Fruit fly (Drosophila melanogaster) whole organism, prepupa: ENCODE results near the gene Bfc.

Experiments used
- CG10631 ChIP-seq: fragments of 200-800 bp; sonication (Bioruptor generic); optimal IDR thresholded peaks from 2 replicates; lab custom pipeline; 2016; ENCODE audit warnings: missing biosample characterization, missing genetic modification characterization
- CG10669 ChIP-seq: fragments of 200-800 bp; sonication (Bioruptor generic); optimal IDR thresholded peaks from 3 replicates; lab custom pipeline; 2018; ENCODE audit warnings: missing biosample characterization, mild to moderate bottlenecking, missing genetic modification characterization, moderate library complexity
- CG11294 ChIP-seq: fragments of 200-800 bp; sonication (Bioruptor generic); IDR thresholded peaks from 2 replicates; pipeline ENCODE4 v1.3.6; 2022; ENCODE audit warnings: missing biosample characterization, missing genetic modification characterization
- CG11902 ChIP-seq: fragments of 200-800 bp; sonication (Bioruptor generic); optimal IDR thresholded peaks from 3 replicates; lab custom pipeline; 2016; ENCODE audit warnings: missing biosample characterization, missing genetic modification characterization
- CG15336 ChIP-seq: fragments of 200-800 bp; sonication (Bioruptor generic); IDR thresholded peaks from 2 replicates; pipeline ENCODE4 v1.3.6; 2022; ENCODE audit warnings: missing biosample characterization, missing genetic modification characterization
- CG1621 ChIP-seq: fragments of 200-800 bp; sonication (Bioruptor generic); optimal IDR thresholded peaks from 3 replicates; lab custom pipeline; 2018; ENCODE audit warnings: missing biosample characterization, mild to moderate bottlenecking, missing genetic modification characterization
- CG3032 ChIP-seq: fragments of 200-800 bp; optimal IDR thresholded peaks from 2 replicates; lab custom pipeline; 2019; ENCODE audit warnings: missing biosample characterization, mild to moderate bottlenecking, missing genetic modification characterization, moderate library complexity
- CG31627 ChIP-seq: fragments of 200-800 bp; sonication (Bioruptor generic); optimal IDR thresholded peaks from 3 replicates; lab custom pipeline; 2016; ENCODE audit warnings: missing biosample characterization, missing genetic modification characterization
- CG32006 ChIP-seq: fragments of 200-800 bp; sonication (Bioruptor generic); optimal IDR thresholded peaks from 3 replicates; lab custom pipeline; 2017; ENCODE audit warnings: missing biosample characterization, mild to moderate bottlenecking, missing genetic modification characterization
- CG34406 ChIP-seq: fragments of 200-800 bp; sonication (Bioruptor generic); optimal IDR thresholded peaks from 3 replicates; lab custom pipeline; 2016; ENCODE audit warnings: missing biosample characterization, missing genetic modification characterization
- CG3919 ChIP-seq: fragments of 200-800 bp; sonication (Bioruptor generic); optimal IDR thresholded peaks from 3 replicates; lab custom pipeline; 2016; ENCODE audit warnings: missing biosample characterization, missing genetic modification characterization
- CG4318 ChIP-seq: fragments of 200-800 bp; sonication (Bioruptor generic); optimal IDR thresholded peaks from 3 replicates; lab custom pipeline; 2017; ENCODE audit warnings: missing biosample characterization, mild to moderate bottlenecking, missing genetic modification characterization
- CG6163 ChIP-seq: fragments of 200-800 bp; sonication (Bioruptor generic); IDR thresholded peaks from 3 replicates; pipeline ENCODE4 v1.3.6; 2022; ENCODE audit warnings: missing biosample characterization, missing genetic modification characterization
- CG6276 ChIP-seq: fragments of 200-800 bp; sonication (Bioruptor generic); optimal IDR thresholded peaks from 2 replicates; lab custom pipeline; 2017; ENCODE audit warnings: missing biosample characterization, mild to moderate bottlenecking, missing genetic modification characterization
- CG6854 ChIP-seq: fragments of 200-800 bp; sonication (Bioruptor generic); optimal IDR thresholded peaks from 2 replicates; lab custom pipeline; 2017; ENCODE audit warnings: missing biosample characterization, mild to moderate bottlenecking, missing genetic modification characterization
- CG8119 ChIP-seq: fragments of 200-800 bp; sonication (Bioruptor generic); IDR thresholded peaks from 3 replicates; pipeline ENCODE4 v1.3.6; 2022; ENCODE audit warnings: missing biosample characterization, missing genetic modification characterization
- CG8319 ChIP-seq: fragments of 200-800 bp; sonication (Bioruptor generic); optimal IDR thresholded peaks from 3 replicates; lab custom pipeline; 2016; ENCODE audit warnings: missing biosample characterization, missing genetic modification characterization
- CG8632 ChIP-seq: fragments of 200-800 bp; sonication (Bioruptor generic); optimal IDR thresholded peaks from 3 replicates; lab custom pipeline; 2016; ENCODE audit warnings: missing biosample characterization, missing genetic modification characterization
- Eip75B ChIP-seq: fragments of 200-800 bp; sonication (Bioruptor generic); optimal IDR thresholded peaks from 3 replicates; lab custom pipeline; 2016; ENCODE audit warnings: missing biosample characterization, missing genetic modification characterization
- Eip78C ChIP-seq: fragments of 200-800 bp; sonication (Bioruptor generic); peaks from one replicate; lab custom pipeline; 2016; ENCODE audit warnings: missing biosample characterization, missing genetic modification characterization
- Gug ChIP-seq: fragments of 200-800 bp; sonication (Bioruptor generic); IDR thresholded peaks from 2 replicates; pipeline ENCODE4 v1.3.6; 2022; ENCODE audit warnings: missing biosample characterization, missing genetic modification characterization
- Hr39 ChIP-seq: fragments of 200-800 bp; sonication (Bioruptor generic); optimal IDR thresholded peaks from 2 replicates; lab custom pipeline; 2016; ENCODE audit warnings: missing biosample characterization, missing genetic modification characterization
- Hr4 ChIP-seq: fragments of 200-800 bp; sonication (Bioruptor generic); optimal IDR thresholded peaks from 3 replicates; lab custom pipeline; 2016; ENCODE audit warnings: missing biosample characterization, missing genetic modification characterization
- Lpt ChIP-seq: fragments of 200-800 bp; sonication (Bioruptor generic); optimal IDR thresholded peaks from 3 replicates; lab custom pipeline; 2016; ENCODE audit warnings: missing biosample characterization, missing genetic modification characterization
- OdsH ChIP-seq: fragments of 200-800 bp; sonication (Bioruptor generic); optimal IDR thresholded peaks from 3 replicates; lab custom pipeline; 2016; ENCODE audit warnings: missing biosample characterization, missing genetic modification characterization
- Smox ChIP-seq: fragments of 200-800 bp; sonication (Bioruptor generic); optimal IDR thresholded peaks from 3 replicates; lab custom pipeline; 2016; ENCODE audit warnings: missing biosample characterization, missing genetic modification characterization
- Sox102F ChIP-seq: fragments of 200-800 bp; sonication (Bioruptor generic); optimal IDR thresholded peaks from 2 replicates; lab custom pipeline; 2016; ENCODE audit warnings: missing biosample characterization, mild to moderate bottlenecking, missing genetic modification characterization
- Sox14 ChIP-seq: fragments of 200-800 bp; sonication (Bioruptor generic); optimal IDR thresholded peaks from 3 replicates; lab custom pipeline; 2016; ENCODE audit warnings: missing biosample characterization, missing genetic modification characterization
- achi ChIP-seq: fragments of 200-800 bp; sonication (Bioruptor generic); optimal IDR thresholded peaks from 3 replicates; lab custom pipeline; 2016; ENCODE audit warnings: missing biosample characterization, missing genetic modification characterization
- cyc ChIP-seq: fragments of 200-800 bp; sonication (Bioruptor generic); optimal IDR thresholded peaks from 3 replicates; lab custom pipeline; 2016; ENCODE audit warnings: missing biosample characterization, missing genetic modification characterization
- dac ChIP-seq: fragments of 200-800 bp; sonication (Bioruptor generic); optimal IDR thresholded peaks from 2 replicates; lab custom pipeline; 2017; ENCODE audit warnings: missing biosample characterization, mild to moderate bottlenecking, missing genetic modification characterization
- eg ChIP-seq: fragments of 200-800 bp; sonication (Bioruptor generic); IDR thresholded peaks from 3 replicates; pipeline ENCODE4 v1.3.6; 2022; ENCODE audit warnings: missing biosample characterization, missing genetic modification characterization
- esn ChIP-seq: fragments of 200-800 bp; sonication (Bioruptor generic); optimal IDR thresholded peaks from 2 replicates; lab custom pipeline; 2016; ENCODE audit warnings: missing biosample characterization, mild to moderate bottlenecking, missing genetic modification characterization, moderate library complexity
- fd85E ChIP-seq: fragments of 200-800 bp; sonication (Bioruptor generic); optimal IDR thresholded peaks from 3 replicates; lab custom pipeline; 2016; ENCODE audit warnings: missing biosample characterization, missing genetic modification characterization
- fkh ChIP-seq: fragments of 200-800 bp; sonication (Bioruptor generic); optimal IDR thresholded peaks from 3 replicates; lab custom pipeline; 2017; ENCODE audit warnings: missing biosample characterization, mild to moderate bottlenecking, missing genetic modification characterization, moderate library complexity
- lz ChIP-seq: fragments of 200-800 bp; sonication (Bioruptor generic); optimal IDR thresholded peaks from 3 replicates; lab custom pipeline; 2016; ENCODE audit warnings: missing biosample characterization, missing genetic modification characterization
- net ChIP-seq: fragments of 200-800 bp; sonication (Bioruptor generic); optimal IDR thresholded peaks from 3 replicates; lab custom pipeline; 2016; ENCODE audit warnings: missing biosample characterization, missing genetic modification characterization
- pdm3 ChIP-seq: fragments of 200-800 bp; sonication (Bioruptor generic); optimal IDR thresholded peaks from 3 replicates; lab custom pipeline; 2016; ENCODE audit warnings: missing biosample characterization, missing genetic modification characterization
- salr ChIP-seq, 2 experiments: fragments of 200-800 bp; sonication (Bioruptor generic); optimal IDR thresholded peaks; 3 replicates each; lab custom pipeline; 2016 to 2018; ENCODE audit warnings: missing biosample characterization in 2 of 2, missing genetic modification characterization in 2 of 2, mild to moderate bottlenecking in 1 of 2
- spab ChIP-seq: fragments of 200-800 bp; sonication (Bioruptor generic); optimal IDR thresholded peaks from 2 replicates; lab custom pipeline; 2017; ENCODE audit warnings: missing biosample characterization, mild to moderate bottlenecking, missing genetic modification characterization, missing genetic modification reagents
- ss ChIP-seq, 2 experiments: fragments of 200-800 bp; sonication (Bioruptor generic); optimal IDR thresholded peaks; 2 replicates in 1 of 2; 3 replicates in 1 of 2; lab custom pipeline; 2017 to 2018; ENCODE audit warnings: mild to moderate bottlenecking in 2 of 2, missing biosample characterization in 2 of 2, missing genetic modification characterization in 2 of 2, moderate library complexity in 1 of 2
- svp ChIP-seq: fragments of 200-800 bp; sonication (Bioruptor generic); peaks from one replicate; lab custom pipeline; 2016; ENCODE audit warnings: missing biosample characterization, missing genetic modification characterization
- vri ChIP-seq: fragments of 200-800 bp; sonication (Bioruptor generic); optimal IDR thresholded peaks from 3 replicates; lab custom pipeline; 2016; ENCODE audit warnings: missing biosample characterization, mild to moderate bottlenecking, missing genetic modification characterization

The Bfc gene

dm6 chr3L:1212113-1212512, 38.4 kb upstream of the Bfc start:
- TF ChIP-seq fd85E (GFP tag; lab: Kevin White, UChicago) (no peak), Eip78C (GFP tag; lab: Kevin White, UChicago) (no peak), Hr39 (no peak), OdsH (no peak), Sox14 (no peak), svp (GFP tag; lab: Kevin White, UChicago) (no peak), CG11902 (GFP tag; lab: Kevin White, UChicago) (no peak), CG34406 (no peak), CG4318 (GFP tag; lab: Kevin White, UChicago) (no peak), CG10631 (no peak), vri (GFP tag; lab: Kevin White, UChicago) (no peak), net (GFP tag; lab: Kevin White, UChicago) (no peak), CG3032 (tag; lab: Kevin White, UChicago) (no peak), fkh (GFP tag; lab: Kevin White, UChicago) (no peak), Eip75B (no peak), CG11294 (GFP tag; lab: Robert Waterston, UW) (no peak), CG8632 (no peak), Lpt (no peak), CG10669 (no peak), CG31627 (GFP tag; lab: Kevin White, UChicago) (no peak)

- TF ChIP-seq svp (GFP tag; lab: Kevin White, UChicago) = peak; percentile 57
- TF ChIP-seq ss (GFP tag; optimal IDR thresholded peaks at IDR 0.05; lab: Kevin White, UChicago) = no peak
- no peak for TF ChIP-seq Smox (GFP tag; lab: Kevin White, UChicago)
- TF ChIP-seq Gug (GFP tag; lab: Robert Waterston, UW) = no peak
- TF ChIP-seq Hr39 = no peak
- TF ChIP-seq, all 60 proteins: peak for 1
These were observed 37.9 kb upstream of the Bfc start, which contains the start of gene LysE for dm6 chr3L:1212571-1212970. TSS of gene LysE (plus strand) at chr3L:1212827.

- TF ChIP-seq CG6163 (peak; percentile 45; the same call in 2 of the 3 replicates), svp (GFP tag; lab: Kevin White, UChicago) (peak; percentile 10), pdm3 (GFP tag; lab: Kevin White, UChicago) (no peak), Sox14 (no peak), lz (GFP tag; lab: Kevin White, UChicago) (no peak), salr (GFP tag; optimal IDR thresholded peaks at IDR 0.05; lab: Kevin White, UChicago) (no peak), dac (GFP tag; lab: Kevin White, UChicago) (peak; percentile 17), CG15336 (peak; percentile 64), CG6854 (GFP tag; lab: Kevin White, UChicago) (no peak), cyc (no peak), CG8632 (no peak), CG6276 (GFP tag; lab: Kevin White, UChicago) (peak; percentile 26), CG4318 (GFP tag; lab: Kevin White, UChicago) (peak; percentile 46), CG8319 (GFP tag; lab: Kevin White, UChicago) (no peak), achi (GFP tag; lab: Kevin White, UChicago) (no peak), CG31627 (GFP tag; lab: Kevin White, UChicago) (no peak), CG1621 (tag; lab: Kevin White, UChicago) (no peak), Eip75B (no peak), CG32006 (GFP tag; lab: Kevin White, UChicago) (peak; percentile 72), Sox102F (no peak), esn (GFP tag; lab: Kevin White, UChicago) (no peak), CG8119 (peak; percentile 54; the same call in 2 of the 3 replicates), Hr4 (GFP tag; lab: Kevin White, UChicago) (peak; percentile 68), Eip78C (GFP tag; lab: Kevin White, UChicago) (peak; percentile 6), spab (no peak), eg (GFP tag; lab: Robert Waterston, UW) (peak; percentile 62), CG10669 (no peak), CG3919 (GFP tag; lab: Kevin White, UChicago) (no peak), CG10631 (no peak)
- TF ChIP-seq, all 60 proteins: peak for 11
These were observed 34.0 kb upstream of the Bfc start for dm6 chr3L:1216460-1216859.
